Fruit fly (Drosophila melanogaster): Measurements from ENCODE around the gene CG7394.

CG7394 gene

DNA sequence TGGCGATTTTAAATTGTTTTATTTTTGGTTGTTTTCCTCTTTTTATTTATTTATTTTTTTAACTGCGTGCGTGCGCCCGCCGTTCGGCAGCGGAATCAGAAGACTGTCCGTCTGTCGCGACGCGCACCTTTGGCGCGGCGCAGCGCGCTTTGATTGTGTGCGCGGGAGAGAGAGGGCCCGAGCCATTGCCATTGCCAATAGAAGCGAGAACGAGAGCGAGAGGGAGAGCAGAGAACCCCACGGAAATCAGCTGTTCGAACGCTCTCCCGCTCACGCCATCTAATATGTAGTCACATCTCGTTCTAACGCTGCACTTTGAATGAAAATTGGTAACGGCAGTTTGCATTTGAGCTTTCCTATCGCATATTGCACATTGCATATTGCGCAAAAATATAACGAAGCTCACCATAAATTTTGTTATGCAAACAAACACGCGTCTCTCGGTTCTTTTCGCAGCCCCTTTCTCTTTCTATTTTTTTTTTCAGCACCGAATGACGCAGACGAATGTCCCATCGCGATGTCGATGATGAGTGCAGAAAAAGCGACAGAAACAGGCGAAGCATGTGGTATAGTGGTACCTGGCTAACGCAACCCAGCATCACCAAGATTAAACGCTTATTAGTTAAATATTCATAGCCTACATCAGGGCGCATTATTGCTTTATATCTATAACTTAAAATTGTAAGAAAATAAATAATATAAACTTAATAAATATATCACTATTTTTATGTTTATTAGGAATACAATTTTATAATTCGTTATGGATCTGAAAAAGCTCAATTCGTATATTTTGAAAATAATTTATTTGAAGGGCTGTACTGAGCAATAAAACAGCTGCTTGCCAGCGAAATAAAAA, 27.2 kb upstream of the CG7394 start (continued):
- TF ChIP-seq tll (GFP tag; optimal IDR thresholded peaks at IDR 0.05) (no peak), Atf6 (GFP tag; IDR thresholded peaks at IDR 0.05) (no peak), Hand (GFP tag; optimal IDR thresholded peaks at IDR 0.05) (no peak), Six4 (GFP tag; optimal IDR thresholded peaks at IDR 0.05) (no peak), vvl (GFP tag; IDR thresholded peaks at IDR 0.05) (peak; percentile 44), CG13296 (GFP tag; optimal IDR thresholded peaks at IDR 0.05) (no peak), jing (GFP tag; optimal IDR thresholded peaks at IDR 0.05) (no peak), tap (tag; optimal IDR thresholded peaks at IDR 0.05) (no peak), gt (GFP tag; IDR thresholded peaks at IDR 0.05) (no peak), Hmr (GFP tag; optimal IDR thresholded peaks at IDR 0.05) (no peak), D (optimal IDR thresholded peaks at IDR 0.05) (no peak), D (GFP tag; optimal IDR thresholded peaks at IDR 0.05) (no peak), CG13123 (GFP tag; optimal IDR thresholded peaks at IDR 0.05) (no peak), CG17328 (GFP tag; IDR thresholded peaks at IDR 0.05) (no peak), CG16863 (GFP tag; optimal IDR thresholded peaks at IDR 0.05) (no peak), bab2 (GFP tag; optimal IDR thresholded peaks at IDR 0.05) (no peak), CG11085 (GFP tag; IDR thresholded peaks at IDR 0.05) (no peak), Dp (GFP tag; optimal IDR thresholded peaks at IDR 0.05) (no peak), nerfin-2 (GFP tag; IDR thresholded peaks at IDR 0.05; ENCODE audit: partially characterized antibody) (no peak), CG9609 (GFP tag; optimal IDR thresholded peaks at IDR 0.05) (no peak), CG9797 (GFP tag; optimal IDR thresholded peaks at IDR 0.05) (no peak), Sox102F (GFP tag; optimal IDR thresholded peaks at IDR 0.05) (peak; percentile 55), btn (GFP tag; optimal IDR thresholded peaks at IDR 0.05) (no peak), Fer3 (tag; optimal IDR thresholded peaks at IDR 0.05) (no peak), Aef1 (GFP tag; IDR thresholded peaks at IDR 0.05) (no peak), dmrt99B (tag; optimal IDR thresholded peaks at IDR 0.05) (peak; percentile 28), Rx (GFP tag; IDR thresholded peaks at IDR 0.05) (no peak), az2 (GFP tag; optimal IDR thresholded peaks at IDR 0.05) (peak; percentile 21), grn (GFP tag; optimal IDR thresholded peaks at IDR 0.05) (no peak), bcd (GFP tag; optimal IDR thresholded peaks at IDR 0.05) (no peak), Awh (GFP tag; IDR thresholded peaks at IDR 0.05) (0 out of 2 replicates have a peak, but pooled peaks have one; percentile 7), Fer2 (tag; optimal IDR thresholded peaks at IDR 0.05) (no peak), Ada2b (GFP tag; IDR thresholded peaks at IDR 0.05) (no peak), Stat92E (GFP tag; optimal IDR thresholded peaks at IDR 0.05) (no peak), Scr (GFP tag; IDR thresholded peaks at IDR 0.05; ENCODE audit: partially characterized antibody) (no peak), CG17361 (GFP tag; IDR thresholded peaks at IDR 0.05) (0 out of 3 replicates have a peak, but pooled peaks have one; percentile 20), CG11723 (GFP tag; optimal IDR thresholded peaks at IDR 0.05) (no peak), Hr51 (GFP tag; optimal IDR thresholded peaks at IDR 0.05) (peak in 1 of 2 experiments; percentile 63), Xbp1 (GFP tag; optimal IDR thresholded peaks at IDR 0.05) (no peak), pzg (GFP tag; optimal IDR thresholded peaks at IDR 0.05) (no peak), GATAe (GFP tag; conservative IDR thresholded peaks at IDR 0.05) (no peak), fd64A (GFP tag; optimal IDR thresholded peaks at IDR 0.05) (no peak), D19A (tag; optimal IDR thresholded peaks at IDR 0.05) (no peak), NC2β (GFP tag; optimal IDR thresholded peaks at IDR 0.05) (no peak), jumu (GFP tag; optimal IDR thresholded peaks at IDR 0.05) (no peak), fd3F (GFP tag; optimal IDR thresholded peaks at IDR 0.05) (peak; percentile 23), CG9727 (GFP tag; optimal IDR thresholded peaks at IDR 0.05) (no peak), Oli (tag; optimal IDR thresholded peaks at IDR 0.05) (no peak), Dip2 (GFP tag; IDR thresholded peaks at IDR 0.05) (no peak)

Data from whole organism, embryonic.